Worm (Caenorhabditis elegans): ENCODE measurements around the gene srh-212.
"Not testable (repeated sequence)": the region's sequence is repeated elsewhere in the genome, so short reads cannot be mapped to it uniquely, and the experiment has no call there.

DNA sequence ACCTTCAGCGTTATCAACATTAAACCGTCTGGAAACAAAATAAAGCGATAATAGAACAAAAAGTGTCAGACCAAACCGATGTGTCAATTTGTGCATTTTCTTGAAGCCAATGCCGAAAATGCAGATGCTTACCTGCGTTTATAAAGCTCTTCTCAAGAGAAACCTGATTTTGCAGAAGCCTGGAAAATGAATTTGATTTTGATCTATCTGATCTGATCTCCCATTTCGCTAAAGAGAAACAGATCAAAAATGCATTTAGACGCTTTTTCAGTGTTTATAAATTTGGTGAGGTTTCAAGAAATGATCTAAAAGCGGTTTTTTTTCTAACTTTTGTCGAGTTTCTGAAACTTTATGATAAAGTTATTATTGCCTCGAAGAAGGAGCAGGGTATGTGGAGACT is 34.1 kb downstream of the srh-212 start, which contains the start of gene T24A6.16:
- not testable (repeated sequence) for TF ChIP-seq pha-4 (tag; optimal IDR thresholded peaks at IDR 0.05); fkh-10 (GFP tag; optimal IDR thresholded peaks at IDR 0.05); unc-62 (GFP tag; optimal IDR thresholded peaks at IDR 0.05); nfya-1 (tag; optimal IDR thresholded peaks at IDR 0.05; ENCODE audit: insufficient read depth); mml-1 (tag; optimal IDR thresholded peaks at IDR 0.05); daf-12 (tag; optimal IDR thresholded peaks at IDR 0.05); nhr-76 (tag; optimal IDR thresholded peaks at IDR 0.05); lsy-12 (tag; optimal IDR thresholded peaks at IDR 0.05); tbx-2 (tag; optimal IDR thresholded peaks at IDR 0.05); nhr-237 (tag; optimal IDR thresholded peaks at IDR 0.05)
